Worm (Caenorhabditis elegans): ENCODE measurements around the gene Y102A5C.40.
"Not testable (repeated sequence)": the region's sequence is repeated elsewhere in the genome, so short reads cannot be mapped to it uniquely, and the experiment has no call there.

The Y102A5C.40 gene

ce11 chrV:17022613-17023322, 35.8 kb upstream of the Y102A5C.40 start, which contains the start of the genes F49H6.8 and F49H6.5:
Gene F49H6.8, minus strand, starts transcription at chrV:17022663.
Gene F49H6.5, plus strand, starts transcription at chrV:17023241.
- peak; percentile 37 for TF ChIP-seq nhr-80 (tag; optimal IDR thresholded peaks at IDR 0.05)
- TF ChIP-seq snpc-4 (GFP tag; optimal IDR thresholded peaks at IDR 0.05), result no peak
- peak in 1 of 4 experiments; percentile 40 for TF ChIP-seq snpc-4 (tag; optimal IDR thresholded peaks at IDR 0.05)
- TF ChIP-seq hlh-12 (tag; optimal IDR thresholded peaks at IDR 0.05), result no peak

- TF ChIP-seq nfyb-1 (GFP tag; IDR thresholded peaks at IDR 0.05), result 0 out of 2 replicates have a peak, but pooled peaks have one; percentile 39
- TF ChIP-seq zfh-2 (GFP tag; conservative IDR thresholded peaks at IDR 0.05), result peak; percentile 90
- peak; percentile 39; the same call in 1 of the 2 replicates for TF ChIP-seq dox-1 (GFP tag; IDR thresholded peaks at IDR 0.05)
- TF ChIP-seq lin-26 (GFP tag; IDR thresholded peaks at IDR 0.05), result 0 out of 2 replicates have a peak, but pooled peaks have one; percentile 36
- TF ChIP-seq egrh-3 (GFP tag; IDR thresholded peaks at IDR 0.05), result peak; percentile 74; the same call in 1 of the 2 replicates
- 0 out of 2 replicates have a peak, but pooled peaks have one; percentile 15 for TF ChIP-seq ceh-91 (GFP tag; IDR thresholded peaks at IDR 0.05)
- 0 out of 2 replicates have a peak, but pooled peaks have one; percentile 20 for TF ChIP-seq pbrm-1 (GFP tag; IDR thresholded peaks at IDR 0.05)
- not testable (repeated sequence) for TF ChIP-seq snpc-4 (GFP tag; optimal IDR thresholded peaks at IDR 0.05)
- TF ChIP-seq snpc-4 (tag; optimal IDR thresholded peaks at IDR 0.05), result peak in 1 of 4 experiments; percentile 59
These were observed 35.2 kb upstream of the Y102A5C.40 start for ce11 chrV:17022100-17022499.

- TF ChIP-seq ztf-28 (GFP tag; IDR thresholded peaks at IDR 0.05) (no peak), Y95B8A.8 (GFP tag; IDR thresholded peaks at IDR 0.05) (no peak), nhr-179 (tag; optimal IDR thresholded peaks at IDR 0.05) (no peak), snpc-4 (GFP tag; optimal IDR thresholded peaks at IDR 0.05) (no peak), snpc-4 (tag; optimal IDR thresholded peaks at IDR 0.05) (no peak), atf-7 (tag; optimal IDR thresholded peaks at IDR 0.05) (no peak)
These were observed 34.4 kb upstream of the Y102A5C.40 start, which contains the start of gene F49H6.12 for ce11 chrV:17021361-17021760. Gene F49H6.12, minus strand, starts transcription at chrV:17021461.

- TF ChIP-seq egrh-3 (GFP tag; IDR thresholded peaks at IDR 0.05) (no peak), aptf-3 (GFP tag; IDR thresholded peaks at IDR 0.05) (no peak), F49E8.2 (tag; optimal IDR thresholded peaks at IDR 0.05; ENCODE audit: insufficient read depth) (no peak), let-607 (tag; optimal IDR thresholded peaks at IDR 0.05) (no peak), ztf-28 (GFP tag; IDR thresholded peaks at IDR 0.05) (no peak), F57A8.1 (GFP tag; optimal IDR thresholded peaks at IDR 0.05) (no peak), snpc-1.3 (tag; optimal IDR thresholded peaks at IDR 0.05; ENCODE audit: insufficient read depth) (no peak), lin-54 (GFP tag; optimal IDR thresholded peaks at IDR 0.05) (no peak), lin-40 (tag; optimal IDR thresholded peaks at IDR 0.05) (no peak), Y95B8A.8 (GFP tag; IDR thresholded peaks at IDR 0.05) (no peak), B0035.1 (tag; optimal IDR thresholded peaks at IDR 0.05) (no peak), F57C9.4 (tag; optimal IDR thresholded peaks at IDR 0.05) (no peak), dpff-1 (tag; optimal IDR thresholded peaks at IDR 0.05) (no peak), K11D2.4 (GFP tag; IDR thresholded peaks at IDR 0.05) (no peak), nhr-90 (tag; optimal IDR thresholded peaks at IDR 0.05) (no peak), hlh-12 (tag; optimal IDR thresholded peaks at IDR 0.05) (no peak), rec-8 (tag; optimal IDR thresholded peaks at IDR 0.05) (no peak), ceh-79 (tag; optimal IDR thresholded peaks at IDR 0.05) (no peak), F39B2.1 (GFP tag; IDR thresholded peaks at IDR 0.05) (no peak), ztf-3 (GFP tag; optimal IDR thresholded peaks at IDR 0.05) (no peak)
These were observed 32.8 kb upstream of the Y102A5C.40 start, which contains the start of gene F49H6.17 for ce11 chrV:17019690-17020089. Gene F49H6.17, plus strand, starts transcription at chrV:17019990.
